Worm (Caenorhabditis elegans) whole organism, early embryonic: ENCODE measurements around the gene arx-5.

Source experiments
- ama-1 ChIP-seq: fragments of 150-350 bp; optimal IDR thresholded peaks from 2 replicates; lab custom pipeline; 2014
- ceh-36 ChIP-seq: sonication (generic microtip); optimal IDR thresholded peaks from 2 replicates; lab custom pipeline; 2016; ENCODE audit warnings: missing genetic modification characterization, inconsistent platforms, missing compliant biosample characterization
- flt-1 ChIP-seq: fragments of 200-800 bp; sonication (Bioruptor generic); IDR thresholded peaks from 2 replicates; pipeline ENCODE4 v1.3.6; 2022; ENCODE audit warnings: missing genetic modification characterization, missing compliant biosample characterization
- hmbx-1 ChIP-seq: sonication (generic microtip); optimal IDR thresholded peaks from 2 replicates; lab custom pipeline; 2016; ENCODE audit warnings: mild to moderate bottlenecking, missing genetic modification characterization, missing compliant biosample characterization
- scrt-1 ChIP-seq: fragments of 200-800 bp; sonication (Bioruptor generic); IDR thresholded peaks from 2 replicates; pipeline ENCODE4 v1.3.6; 2022; ENCODE audit warnings: missing genetic modification characterization, missing compliant biosample characterization
- tra-4 ChIP-seq: sonication (generic microtip); optimal IDR thresholded peaks from 2 replicates; lab custom pipeline; 2017; ENCODE audit warnings: missing genetic modification characterization, missing compliant biosample characterization

DNA sequence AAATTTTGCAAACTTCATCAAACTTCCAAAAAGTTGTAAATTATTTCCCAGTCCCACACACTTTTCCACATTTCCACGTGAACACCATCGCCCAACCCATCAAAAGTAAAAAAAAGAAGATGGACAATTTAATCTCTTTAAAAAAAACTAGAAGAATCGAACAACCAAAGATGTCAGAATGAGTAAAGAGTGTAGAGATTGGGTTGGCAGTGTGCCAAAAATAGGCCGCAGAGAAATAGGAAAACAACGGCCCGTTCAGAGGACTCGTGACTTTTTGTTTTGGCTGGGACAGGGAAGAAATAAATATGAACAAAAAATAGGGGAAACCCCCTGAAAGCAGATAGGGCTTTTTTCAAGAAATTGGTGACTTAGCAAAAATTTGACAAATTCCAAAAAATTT is 25.0 kb upstream of the arx-5 start:
- no peak for TF ChIP-seq tra-4 (tag; lab: Kevin White, UChicago)
- no peak for TF ChIP-seq scrt-1
- TF ChIP-seq flt-1 (GFP tag; lab: Robert Waterston, UW), result no peak
- TF ChIP-seq ama-1 (lab: Kevin White, UChicago), result no peak
- TF ChIP-seq ceh-36, result no peak
- TF ChIP-seq hmbx-1 (tag; lab: Kevin White, UChicago), result no peak
